Fruit fly (Drosophila melanogaster) whole organism, embryonic: ENCODE data around the gene GluRIIE.

Experiments used
- Atf3 ChIP-seq: fragments of 200-800 bp; sonication (Bioruptor generic); optimal IDR thresholded peaks from 3 replicates; lab custom pipeline; 2016; ENCODE audit warnings: missing biosample characterization, missing genetic modification characterization
- B-H1 ChIP-seq: fragments of 200-800 bp; sonication (Bioruptor generic); IDR thresholded peaks from 3 replicates; pipeline ENCODE4 v1.3.6; 2022; ENCODE audit warnings: missing biosample characterization, missing genetic modification characterization
- Bteb2 ChIP-seq: fragments of 200-800 bp; sonication (Bioruptor generic); optimal IDR thresholded peaks from 2 replicates; lab custom pipeline; 2016; ENCODE audit warnings: missing biosample characterization, missing genetic modification characterization
- CG10147 ChIP-seq: fragments of 200-800 bp; sonication (Bioruptor generic); optimal IDR thresholded peaks from 2 replicates; lab custom pipeline; 2019; ENCODE audit warnings: missing biosample characterization, mild to moderate bottlenecking, missing genetic modification characterization, moderate library complexity
- CG10654 ChIP-seq: fragments of 200-800 bp; sonication (Bioruptor generic); optimal IDR thresholded peaks from 2 replicates; lab custom pipeline; 2016; ENCODE audit warnings: missing biosample characterization, missing genetic modification characterization
- CG11093 ChIP-seq: fragments of 200-800 bp; sonication (Bioruptor generic); IDR thresholded peaks from 3 replicates; pipeline ENCODE4 v1.3.6; 2022; ENCODE audit warnings: missing biosample characterization, missing genetic modification characterization
- CG11696 ChIP-seq: fragments of 200-800 bp; sonication (Bioruptor generic); IDR thresholded peaks from 2 replicates; pipeline ENCODE4 v1.3.6; 2022; ENCODE audit warnings: missing biosample characterization, missing genetic modification characterization
- CG12659 ChIP-seq: fragments of 200-800 bp; sonication (Bioruptor generic); optimal IDR thresholded peaks from 3 replicates; lab custom pipeline; 2017; ENCODE audit warnings: mild to moderate bottlenecking, missing biosample characterization, missing genetic modification reagents, missing genetic modification characterization
- CG12744 ChIP-seq: fragments of 200-800 bp; sonication (Bioruptor generic); optimal IDR thresholded peaks from 2 replicates; lab custom pipeline; 2016; ENCODE audit warnings: missing biosample characterization, missing genetic modification characterization
- CG14965 ChIP-seq: fragments of 200-800 bp; sonication (Bioruptor generic); optimal IDR thresholded peaks from 2 replicates; lab custom pipeline; 2016; ENCODE audit warnings: missing biosample characterization, missing genetic modification characterization, borderline replicate concordance
- CG1529 ChIP-seq: fragments of 200-800 bp; sonication (Bioruptor generic); optimal IDR thresholded peaks from 3 replicates; lab custom pipeline; 2018; ENCODE audit warnings: missing biosample characterization, missing genetic modification characterization
- CG17186 ChIP-seq: fragments of 200-800 bp; sonication (Bioruptor generic); optimal IDR thresholded peaks from 3 replicates; lab custom pipeline; 2017; ENCODE audit warnings: missing biosample characterization, missing genetic modification reagents, missing genetic modification characterization
- CG17912 ChIP-seq: fragments of 200-800 bp; sonication (Bioruptor generic); optimal IDR thresholded peaks from 2 replicates; lab custom pipeline; 2018; ENCODE audit warnings: missing biosample characterization, mild to moderate bottlenecking, missing genetic modification characterization
- CG18262 ChIP-seq: fragments of 200-800 bp; optimal IDR thresholded peaks from 3 replicates; lab custom pipeline; 2019; ENCODE audit warnings: missing biosample characterization, mild to moderate bottlenecking, missing genetic modification characterization, moderate library complexity
- CG2129 ChIP-seq: fragments of 200-800 bp; sonication (Bioruptor generic); IDR thresholded peaks from 2 replicates; pipeline ENCODE4 v1.3.6; 2022; ENCODE audit warnings: missing biosample characterization, missing genetic modification characterization; ENCODE audit not compliant: partially characterized antibody
- CG33213 ChIP-seq: fragments of 200-800 bp; sonication (Bioruptor generic); optimal IDR thresholded peaks from 3 replicates; lab custom pipeline; 2016; ENCODE audit warnings: missing biosample characterization, missing genetic modification characterization
- CG4328 ChIP-seq: fragments of 200-800 bp; sonication (Bioruptor generic); optimal IDR thresholded peaks from 3 replicates; lab custom pipeline; 2017; ENCODE audit warnings: missing biosample characterization, missing genetic modification reagents, missing genetic modification characterization
- CG4360 ChIP-seq: fragments of 200-800 bp; sonication (Bioruptor generic); IDR thresholded peaks from 2 replicates; pipeline ENCODE4 v1.3.6; 2022; ENCODE audit warnings: missing biosample characterization, missing genetic modification characterization
- CG4730 ChIP-seq: fragments of 200-800 bp; sonication (Bioruptor generic); IDR thresholded peaks from 2 replicates; pipeline ENCODE4 v1.3.6; 2022; ENCODE audit warnings: missing biosample characterization, missing genetic modification characterization
- CG6791 ChIP-seq: fragments of 200-800 bp; sonication (Bioruptor generic); IDR thresholded peaks from 3 replicates; pipeline ENCODE4 v1.3.6; 2022; ENCODE audit warnings: missing biosample characterization, missing genetic modification characterization; ENCODE audit not compliant: partially characterized antibody
- HLHmδ ChIP-seq: fragments of 200-800 bp; sonication (Bioruptor generic); optimal IDR thresholded peaks from 2 replicates; lab custom pipeline; 2018; ENCODE audit warnings: missing biosample characterization, mild to moderate bottlenecking, missing genetic modification characterization, moderate library complexity
- Hey ChIP-seq: fragments of 200-800 bp; sonication (Bioruptor generic); optimal IDR thresholded peaks from 3 replicates; lab custom pipeline; 2018; ENCODE audit warnings: missing biosample characterization, mild to moderate bottlenecking, missing genetic modification characterization
- Med ChIP-seq: fragments of 200-800 bp; sonication (Bioruptor generic); peaks from one replicate; lab custom pipeline; 2016; ENCODE audit warnings: missing biosample characterization, missing genetic modification characterization, mild to moderate bottlenecking, inconsistent platforms, moderate library complexity
- Meics ChIP-seq: fragments of 200-800 bp; sonication (Bioruptor generic); optimal IDR thresholded peaks from 2 replicates; lab custom pipeline; 2017; ENCODE audit warnings: missing biosample characterization, mild to moderate bottlenecking, missing genetic modification characterization
- Myb ChIP-seq: fragments of 200-800 bp; sonication (Bioruptor generic); optimal IDR thresholded peaks from 2 replicates; lab custom pipeline; 2016; ENCODE audit warnings: missing biosample characterization, missing genetic modification characterization
- Oli ChIP-seq: fragments of 200-800 bp; sonication (Bioruptor generic); optimal IDR thresholded peaks from 2 replicates; lab custom pipeline; 2018; ENCODE audit warnings: missing biosample characterization, mild to moderate bottlenecking, missing genetic modification characterization, moderate library complexity
- Poxn ChIP-seq: fragments of 200-800 bp; sonication (Bioruptor generic); IDR thresholded peaks from 2 replicates; pipeline ENCODE4 v1.3.6; 2022; ENCODE audit warnings: missing biosample characterization, missing genetic modification characterization
- Rfx ChIP-seq: fragments of 200-800 bp; sonication (Bioruptor generic); IDR thresholded peaks from 2 replicates; pipeline ENCODE4 v1.3.6; 2022; ENCODE audit warnings: missing biosample characterization, missing genetic modification characterization
- Usf ChIP-seq: fragments of 200-800 bp; sonication (Bioruptor generic); optimal IDR thresholded peaks from 2 replicates; lab custom pipeline; 2017; ENCODE audit warnings: missing genotype, missing biosample characterization, missing genetic modification characterization
- YL-1 ChIP-seq: fragments of 200-800 bp; sonication (Bioruptor generic); optimal IDR thresholded peaks from 3 replicates; lab custom pipeline; 2017; ENCODE audit warnings: missing biosample characterization, mild to moderate bottlenecking, missing genetic modification characterization
- ac ChIP-seq: fragments of 200-800 bp; sonication (Bioruptor generic); optimal IDR thresholded peaks from 3 replicates; lab custom pipeline; 2017; ENCODE audit warnings: missing biosample characterization, mild to moderate bottlenecking, missing genetic modification characterization
- gce ChIP-seq: fragments of 200-800 bp; sonication (Bioruptor generic); IDR thresholded peaks from 3 replicates; pipeline ENCODE4 v1.3.6; 2022; ENCODE audit warnings: missing biosample characterization, missing genetic modification characterization
- gsb-n ChIP-seq: fragments of 200-800 bp; sonication (Bioruptor generic); optimal IDR thresholded peaks from 3 replicates; lab custom pipeline; 2018; ENCODE audit warnings: missing biosample characterization, mild to moderate bottlenecking, missing genetic modification characterization
- hbn ChIP-seq: fragments of 200-800 bp; sonication (Bioruptor generic); IDR thresholded peaks from 2 replicates; pipeline ENCODE4 v1.3.6; 2022; ENCODE audit warnings: missing biosample characterization, missing genetic modification characterization; ENCODE audit not compliant: partially characterized antibody
- her ChIP-seq: fragments of 200-800 bp; sonication (Bioruptor generic); optimal IDR thresholded peaks from 2 replicates; lab custom pipeline; 2016; ENCODE audit warnings: missing biosample characterization, missing genetic modification characterization
- kni ChIP-seq: fragments of 200-800 bp; sonication (Bioruptor generic); optimal IDR thresholded peaks from 3 replicates; lab custom pipeline; 2017; ENCODE audit warnings: mild to moderate bottlenecking, missing biosample characterization, missing genetic modification reagents, missing genetic modification characterization
- mld ChIP-seq: fragments of 200-800 bp; sonication (Bioruptor generic); IDR thresholded peaks from 3 replicates; pipeline ENCODE4 v1.3.6; 2022; ENCODE audit warnings: missing biosample characterization, missing genetic modification characterization; ENCODE audit not compliant: partially characterized antibody
- pfk ChIP-seq: fragments of 200-800 bp; sonication (Bioruptor generic); optimal IDR thresholded peaks from 2 replicates; lab custom pipeline; 2018; ENCODE audit warnings: missing biosample characterization, mild to moderate bottlenecking, missing genetic modification characterization, moderate library complexity
- pnt ChIP-seq: fragments of 200-800 bp; sonication (Bioruptor generic); optimal IDR thresholded peaks from 3 replicates; lab custom pipeline; 2016; ENCODE audit warnings: missing biosample characterization, missing genetic modification characterization
- ro ChIP-seq: fragments of 200-800 bp; sonication (Bioruptor generic); IDR thresholded peaks from 2 replicates; pipeline ENCODE4 v1.3.6; 2022; ENCODE audit warnings: missing biosample characterization, missing genetic modification characterization
- row ChIP-seq: fragments of 200-800 bp; sonication (Bioruptor generic); IDR thresholded peaks from 3 replicates; pipeline ENCODE4 v1.3.6; 2022; ENCODE audit warnings: missing biosample characterization, missing genetic modification characterization
- sc ChIP-seq, 3 experiments: fragments of >200 bp in 2 of 3; fragments of 200-800 bp in 1 of 3; sonication (Bioruptor generic) in 1 of 3; optimal IDR thresholded peaks; 2 replicates in 2 of 3; 3 replicates in 1 of 3; lab custom pipeline; 2017; ENCODE audit warnings: mild to moderate bottlenecking in 1 of 3, missing biosample characterization in 1 of 3, missing genetic modification characterization in 1 of 3, missing genetic modification reagents in 1 of 3
- sens ChIP-seq: fragments of 200-800 bp; sonication (Bioruptor generic); peaks from one replicate; lab custom pipeline; 2016; ENCODE audit warnings: missing biosample characterization, missing genetic modification characterization
- shn ChIP-seq: fragments of 200-800 bp; sonication (Bioruptor generic); optimal IDR thresholded peaks from 3 replicates; lab custom pipeline; 2016; ENCODE audit warnings: missing biosample characterization, missing genetic modification characterization
- sisA ChIP-seq: fragments of 200-800 bp; sonication (Bioruptor generic); IDR thresholded peaks from 2 replicates; pipeline ENCODE4 v1.3.6; 2022; ENCODE audit warnings: missing biosample characterization, missing genetic modification characterization
- tio ChIP-seq: fragments of 200-800 bp; sonication (Bioruptor generic); optimal IDR thresholded peaks from 2 replicates; lab custom pipeline; 2017; ENCODE audit warnings: missing biosample characterization, missing genetic modification characterization, inconsistent platforms
- unc-4 ChIP-seq: fragments of 200-800 bp; sonication (Bioruptor generic); IDR thresholded peaks from 2 replicates; pipeline ENCODE4 v1.3.6; 2022; ENCODE audit warnings: missing biosample characterization, missing genetic modification characterization; ENCODE audit not compliant: partially characterized antibody
- usp ChIP-seq: fragments of >200 bp; optimal IDR thresholded peaks from 2 replicates; lab custom pipeline; 2017; ENCODE audit warnings: missing biosample characterization, missing genetic modification characterization
- yki ChIP-seq: fragments of >200 bp; optimal IDR thresholded peaks from 3 replicates; lab custom pipeline; 2018

The GluRIIE gene

DNA sequence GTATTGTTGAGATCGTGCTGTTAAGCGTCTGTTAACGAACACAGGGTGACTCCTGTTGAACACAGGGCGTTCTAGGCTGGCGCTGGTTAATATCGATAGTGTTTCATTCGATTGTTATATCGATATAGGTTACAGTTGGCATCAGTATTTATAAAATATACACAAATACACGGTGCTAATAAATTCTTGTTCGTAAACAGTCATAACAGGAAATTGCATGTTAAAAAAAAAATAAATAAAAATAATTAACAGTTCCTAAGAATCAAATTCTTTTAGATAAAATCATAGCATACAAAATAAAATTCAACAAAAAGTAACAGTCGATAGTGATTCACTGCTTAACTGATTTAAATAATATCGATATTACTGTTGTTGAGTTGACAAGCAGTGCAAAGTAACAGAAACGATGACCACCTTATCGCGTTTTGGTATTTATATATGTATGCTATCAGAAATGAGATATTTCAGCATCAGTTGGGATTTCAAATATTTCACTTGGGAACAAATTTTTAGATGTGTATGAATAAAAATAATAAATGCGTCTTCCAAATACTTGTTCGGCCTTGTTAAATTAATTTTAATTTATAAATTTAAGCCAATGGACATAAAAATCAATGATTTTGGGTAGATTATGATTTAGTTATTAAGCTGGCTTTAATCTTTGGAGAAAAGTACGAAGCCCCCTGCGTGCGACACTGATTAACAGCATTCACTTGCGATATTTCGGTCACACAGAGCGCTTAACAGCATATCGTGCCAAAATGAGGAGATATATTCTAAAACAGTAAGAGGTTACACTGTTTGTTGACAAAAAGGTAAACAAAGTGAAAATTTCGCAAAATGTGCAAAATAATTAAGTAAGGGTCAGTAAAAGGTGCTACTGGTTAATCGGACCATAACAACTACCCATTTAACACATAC, 13.6 kb downstream of the GluRIIE start, which contains the start of the genes Pi3K92E and Lrrk (continued):
- TF ChIP-seq Bteb2 (GFP tag; lab: Kevin White, UChicago) (no peak), mld (GFP tag; lab: Robert Waterston, UW) (peak; percentile 83; the same call in 2 of the 3 replicates), Med (peak; percentile 88), Myb (peak; percentile 94), CG17912 (GFP tag; lab: Kevin White, UChicago) (peak; percentile 53), CG11093 (no peak), YL-1 (GFP tag; lab: Kevin White, UChicago) (no peak), gsb-n (no peak), row (GFP tag; lab: Robert Waterston, UW) (peak; percentile 54; the same call in 2 of the 3 replicates), CG2129 (GFP tag; lab: Robert Waterston, UW) (peak; percentile 67), shn (GFP tag; lab: Kevin White, UChicago) (no peak), HLHmδ (GFP tag; lab: Kevin White, UChicago) (peak; percentile 58), unc-4 (GFP tag; lab: Robert Waterston, UW) (peak; percentile 72), CG10654 (GFP tag; lab: Kevin White, UChicago) (no peak), Usf (no peak), CG4730 (GFP tag; lab: Robert Waterston, UW) (no peak), CG18262 (tag; lab: Kevin White, UChicago) (no peak), Poxn (GFP tag; lab: Robert Waterston, UW) (no peak), CG12659 (peak; percentile 5), CG1529 (GFP tag; lab: Kevin White, UChicago) (no peak), CG12744 (GFP tag; lab: Kevin White, UChicago) (no peak), pnt (GFP tag; lab: Kevin White, UChicago) (no peak), hbn (GFP tag; lab: Robert Waterston, UW) (peak; percentile 64), CG4328 (GFP tag; lab: Kevin White, UChicago) (no peak), kni (no peak), ro (no peak), CG10147 (no peak), sisA (GFP tag; lab: Robert Waterston, UW) (no peak), B-H1 (GFP tag; lab: Robert Waterston, UW) (no peak), her (GFP tag; lab: Kevin White, UChicago) (no peak), pfk (peak; percentile 1), yki (lab: Kevin White, UChicago) (no peak), CG11696 (GFP tag; lab: Robert Waterston, UW) (0 out of 2 replicates have a peak, but pooled peaks have one; percentile 16), Atf3 (GFP tag; lab: Kevin White, UChicago) (no peak), CG33213 (GFP tag; lab: Kevin White, UChicago) (peak; percentile 21), Oli (tag; lab: Kevin White, UChicago) (no peak), Rfx (peak; percentile 67), CG6791 (GFP tag; lab: Robert Waterston, UW) (peak; percentile 80), tio (GFP tag; lab: Kevin White, UChicago) (no peak), usp (no peak), sc (optimal IDR thresholded peaks at IDR 0.05; lab: Kevin White, UChicago) (no peak), sc (GFP tag; optimal IDR thresholded peaks at IDR 0.05; lab: Kevin White, UChicago) (no peak), gce (no peak), Meics (GFP tag; lab: Kevin White, UChicago) (no peak), Hey (tag; lab: Kevin White, UChicago) (no peak), CG17186 (peak; percentile 75), sens (peak; percentile 57), CG14965 (no peak), CG4360 (no peak), ac (GFP tag; lab: Kevin White, UChicago) (no peak)
